Fruit fly (Drosophila melanogaster): ENCODE data around the gene Vha26.
A peak's percentile ranks its signal among the peaks of the same experiment; 100 is the strongest.

Gene Vha26

DNA sequence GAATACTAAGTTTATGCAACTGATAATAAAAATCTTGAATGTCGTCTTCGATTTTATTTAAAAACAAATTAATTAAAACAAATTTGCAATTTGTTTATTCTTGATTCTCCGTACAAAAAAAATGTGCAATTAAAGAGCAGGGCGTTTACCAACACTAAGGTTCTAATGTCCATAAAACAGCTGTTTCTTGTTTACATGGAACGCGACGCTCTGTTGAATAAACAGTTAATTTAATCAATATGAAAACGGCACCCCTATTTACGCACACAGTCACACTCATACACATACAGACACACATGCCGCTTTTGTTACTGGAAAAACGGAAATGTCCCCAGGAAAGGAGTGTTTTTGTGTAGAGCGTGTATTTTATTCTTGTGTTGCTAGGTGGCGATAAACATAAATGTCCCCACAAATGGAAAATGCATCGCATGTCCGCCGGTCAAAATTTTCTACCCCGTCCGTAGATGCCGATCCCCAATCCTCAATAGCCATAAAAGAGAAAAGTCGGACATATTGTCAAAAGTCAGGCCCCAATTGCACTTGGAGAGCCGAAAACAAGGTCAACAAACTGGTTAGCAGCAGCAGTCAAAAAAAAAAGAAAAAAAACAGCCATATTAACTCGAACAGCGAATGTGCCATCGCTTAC lies 31.5 kb downstream of the Vha26 start (continued):
- TF ChIP-seq Doc3 (GFP tag; IDR thresholded peaks at IDR 0.05; ENCODE audit: partially characterized antibody) (no peak), CG17612 (GFP tag; IDR thresholded peaks at IDR 0.05) (no peak), Camta (GFP tag; optimal IDR thresholded peaks at IDR 0.05) (peak; percentile 79), dmrt99B (tag; optimal IDR thresholded peaks at IDR 0.05) (peak; percentile 73), fd102C (GFP tag; optimal IDR thresholded peaks at IDR 0.05) (peak; percentile 83), Dip2 (GFP tag; IDR thresholded peaks at IDR 0.05) (no peak), CG6689 (GFP tag; IDR thresholded peaks at IDR 0.05) (no peak), CTCF (GFP tag; optimal IDR thresholded peaks at IDR 0.05) (peak; percentile 45), CG15601 (tag; optimal IDR thresholded peaks at IDR 0.05) (peak; percentile 87), Nf-YA (GFP tag; IDR thresholded peaks at IDR 0.05) (no peak), Drgx (GFP tag; IDR thresholded peaks at IDR 0.05) (no peak), CG18599 (GFP tag; optimal IDR thresholded peaks at IDR 0.05) (peak; percentile 85), CG3065 (GFP tag; optimal IDR thresholded peaks at IDR 0.05) (peak; percentile 26), ato (GFP tag; IDR thresholded peaks at IDR 0.05; ENCODE audit: partially characterized antibody) (no peak), pzg (GFP tag; optimal IDR thresholded peaks at IDR 0.05) (peak; percentile 30)

DNA sequence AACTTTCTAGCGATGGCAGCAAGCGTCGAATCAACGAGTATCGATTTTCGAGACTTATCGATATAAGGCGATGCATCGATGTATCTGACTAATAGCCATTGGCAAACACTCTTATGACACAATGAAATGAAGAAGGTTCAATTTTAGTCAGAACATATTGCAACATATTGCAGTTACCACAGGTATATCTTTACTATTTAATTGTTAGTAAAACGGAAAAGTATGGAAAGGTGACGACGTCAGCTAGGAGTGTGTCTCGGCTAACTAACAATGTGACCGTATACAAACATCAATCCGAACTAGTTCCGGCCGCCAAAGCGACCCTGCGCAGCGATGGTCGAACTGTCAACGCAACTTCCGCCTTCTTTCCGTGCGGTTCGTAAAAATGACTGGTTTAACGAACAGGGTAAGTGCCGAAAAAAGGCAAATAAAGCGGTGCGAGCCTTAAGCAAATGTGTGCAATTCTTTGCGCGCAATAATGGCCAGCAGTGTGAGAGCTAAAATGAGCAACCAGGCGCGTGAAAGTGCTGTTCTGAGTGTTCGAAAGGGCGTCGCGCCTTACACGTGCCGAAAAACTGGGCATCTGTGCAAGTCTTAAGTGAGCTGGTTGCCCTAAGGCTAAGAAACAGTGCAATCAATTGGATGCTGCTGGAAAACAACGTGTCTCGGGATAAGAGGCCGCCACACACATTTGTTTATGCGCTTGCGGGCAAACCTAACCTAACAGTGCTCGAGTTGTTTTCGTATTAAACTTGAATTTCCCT lies 32.7 kb downstream of the Vha26 start, which contains the start of the genes Dph4, Spec2 and RpL13A:
Gene Dph4, minus strand, starts transcription at position 11 of the 764 bp plus-strand sequence.
Gene Spec2, minus strand, starts transcription at position 11 of the 764 bp plus-strand sequence.
Gene RpL13A, plus strand, starts transcription at position 360 of the 764 bp plus-strand sequence.
- peak; percentile 94 for TF ChIP-seq BtbVII (GFP tag; optimal IDR thresholded peaks at IDR 0.05)
- peak; percentile 91 for TF ChIP-seq gro (GFP tag; optimal IDR thresholded peaks at IDR 0.05)
- TF ChIP-seq jing (GFP tag; optimal IDR thresholded peaks at IDR 0.05): peak; percentile 72
- TF ChIP-seq CG6854 (GFP tag; optimal IDR thresholded peaks at IDR 0.05): peak; percentile 95
- peak; percentile 82 for TF ChIP-seq CG5180 (GFP tag; optimal IDR thresholded peaks at IDR 0.05)
- TF ChIP-seq CG6689 (GFP tag; IDR thresholded peaks at IDR 0.05): no peak
- TF ChIP-seq NC2α (GFP tag; optimal IDR thresholded peaks at IDR 0.05): peak; percentile 78
- TF ChIP-seq croc (GFP tag; conservative IDR thresholded peaks at IDR 0.05): peak; percentile 54; the same call in 2 of the 3 replicates
- TF ChIP-seq CG5953 (GFP tag; IDR thresholded peaks at IDR 0.05): no peak
- peak; percentile 100 for TF ChIP-seq CG15514 (GFP tag; optimal IDR thresholded peaks at IDR 0.05)
- peak; percentile 62 for TF ChIP-seq Spps (tag; optimal IDR thresholded peaks at IDR 0.05)
- no peak for TF ChIP-seq eve (GFP tag; optimal IDR thresholded peaks at IDR 0.05)
- no peak for TF ChIP-seq prd (optimal IDR thresholded peaks at IDR 0.05)
- TF ChIP-seq prd (GFP tag; IDR thresholded peaks at IDR 0.05): no peak
- peak; percentile 92 for TF ChIP-seq en (GFP tag; optimal IDR thresholded peaks at IDR 0.05)
- TF ChIP-seq CG31365 (tag; optimal IDR thresholded peaks at IDR 0.05): peak; percentile 87
- no peak for TF ChIP-seq Doc2 (GFP tag; IDR thresholded peaks at IDR 0.05)
- peak; percentile 90 for TF ChIP-seq disco-r (GFP tag; optimal IDR thresholded peaks at IDR 0.05)
- TF ChIP-seq MTF-1 (GFP tag; optimal IDR thresholded peaks at IDR 0.05; ENCODE audit: borderline replicate concordance): peak; percentile 98
- peak; percentile 86 for TF ChIP-seq CG30431 (GFP tag; optimal IDR thresholded peaks at IDR 0.05)
- no peak for TF ChIP-seq CG7372 (GFP tag; IDR thresholded peaks at IDR 0.05)
- TF ChIP-seq grn (GFP tag; optimal IDR thresholded peaks at IDR 0.05): peak; percentile 76
- peak; percentile 86 for TF ChIP-seq HmgD (GFP tag; optimal IDR thresholded peaks at IDR 0.05)
- no peak for TF ChIP-seq ttk (GFP tag; IDR thresholded peaks at IDR 0.05)
- TF ChIP-seq Kr (GFP tag; optimal IDR thresholded peaks at IDR 0.05): peak; percentile 86
- TF ChIP-seq CG30020 (tag; optimal IDR thresholded peaks at IDR 0.05): peak; percentile 78
- peak; percentile 86 for TF ChIP-seq CG4282 (GFP tag; optimal IDR thresholded peaks at IDR 0.05)
- TF ChIP-seq Rfx (GFP tag; IDR thresholded peaks at IDR 0.05): no peak
- no peak for TF ChIP-seq Poxn (GFP tag; IDR thresholded peaks at IDR 0.05)
- peak; percentile 72 for TF ChIP-seq CG13424 (tag; optimal IDR thresholded peaks at IDR 0.05)
- peak; percentile 93 for TF ChIP-seq luna (GFP tag; optimal IDR thresholded peaks at IDR 0.05)
- peak; percentile 82 for TF ChIP-seq sqz (GFP tag; optimal IDR thresholded peaks at IDR 0.05)
- peak; percentile 69 for TF ChIP-seq trh (GFP tag; optimal IDR thresholded peaks at IDR 0.05)
- no peak for TF ChIP-seq slbo (GFP tag; IDR thresholded peaks at IDR 0.05)
- peak; percentile 81 for TF ChIP-seq psq (GFP tag; optimal IDR thresholded peaks at IDR 0.05)

Measured in whole organism, embryonic.